Worm (Caenorhabditis elegans): Measurements from ENCODE around the gene ham-2.

The ham-2 gene

DNA sequence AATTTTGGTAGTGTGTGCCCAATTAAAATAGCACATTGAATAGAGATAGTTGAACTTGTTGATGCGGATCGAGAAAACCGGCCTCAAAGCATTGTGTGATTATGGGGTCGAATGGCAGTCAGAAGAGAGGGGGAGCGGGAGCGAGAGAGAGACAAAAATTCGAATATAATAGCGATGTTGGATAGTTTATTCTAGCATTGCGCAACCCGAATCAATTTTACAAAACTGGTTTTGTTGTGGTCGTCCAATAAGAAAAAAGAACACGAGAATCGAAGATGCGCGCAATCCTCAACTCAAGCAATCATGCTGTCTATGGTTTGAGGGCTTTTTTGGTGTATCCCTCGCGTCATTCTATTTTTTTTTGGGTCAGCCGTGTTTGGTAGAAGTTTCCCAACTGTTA is 994 bp upstream of the ham-2 start:
- no peak for TF ChIP-seq aly-2 (tag; optimal IDR thresholded peaks at IDR 0.05)
- TF ChIP-seq F13H6.1 (tag; optimal IDR thresholded peaks at IDR 0.05), result peak; percentile 17
- no peak for TF ChIP-seq unc-62 (GFP tag; optimal IDR thresholded peaks at IDR 0.05)
- peak; percentile 16 for TF ChIP-seq nhr-129 (tag; optimal IDR thresholded peaks at IDR 0.05)
- TF ChIP-seq snpc-4 (tag; optimal IDR thresholded peaks at IDR 0.05), result no peak
- TF ChIP-seq lin-39 (tag; optimal IDR thresholded peaks at IDR 0.05), result no peak
- no peak for TF ChIP-seq sma-3 (GFP tag; optimal IDR thresholded peaks at IDR 0.05)
- peak; percentile 6 for TF ChIP-seq sma-9 (GFP tag; optimal IDR thresholded peaks at IDR 0.05)
- TF ChIP-seq sma-9 (tag; optimal IDR thresholded peaks at IDR 0.05), result no peak
- no peak for TF ChIP-seq alr-1 (tag; optimal IDR thresholded peaks at IDR 0.05)
- TF ChIP-seq peb-1 (tag; optimal IDR thresholded peaks at IDR 0.05), result no peak

DNA sequence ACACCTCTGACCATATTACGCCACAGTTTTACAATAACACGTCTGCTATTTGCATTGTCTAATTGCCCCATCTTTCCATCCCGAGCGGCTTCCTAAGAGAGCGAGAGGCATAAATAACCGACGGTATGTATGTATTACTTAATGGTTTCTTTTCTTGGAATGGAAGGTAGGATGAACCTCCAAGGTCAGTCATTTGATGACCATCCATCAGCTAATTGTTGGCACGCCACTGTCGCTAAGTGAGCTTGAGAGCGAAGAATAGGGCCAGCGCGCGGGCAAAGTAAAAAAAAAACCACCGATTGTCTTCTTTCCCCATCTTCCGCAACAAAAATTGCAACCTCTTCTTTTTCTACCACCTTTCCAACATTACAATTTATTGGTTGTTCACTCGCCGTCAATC is 1.5 kb downstream of the ham-2 start:
- TF ChIP-seq sem-4 (tag; optimal IDR thresholded peaks at IDR 0.05), result peak; percentile 20
- TF ChIP-seq sma-9 (GFP tag; optimal IDR thresholded peaks at IDR 0.05), result no peak
- TF ChIP-seq sma-9 (tag; optimal IDR thresholded peaks at IDR 0.05), result no peak
- no peak for TF ChIP-seq nhr-6 (tag; optimal IDR thresholded peaks at IDR 0.05)
- no peak for TF ChIP-seq peb-1 (tag; optimal IDR thresholded peaks at IDR 0.05)
- peak; percentile 34 for TF ChIP-seq nhr-25 (tag; optimal IDR thresholded peaks at IDR 0.05)
- no peak for TF ChIP-seq lin-13 (GFP tag; optimal IDR thresholded peaks at IDR 0.05)
- no peak for TF ChIP-seq ZK546.5 (tag; optimal IDR thresholded peaks at IDR 0.05)
- TF ChIP-seq nhr-23 (tag; optimal IDR thresholded peaks at IDR 0.05), result no peak
- no peak for TF ChIP-seq nhr-11 (tag; optimal IDR thresholded peaks at IDR 0.05)

DNA sequence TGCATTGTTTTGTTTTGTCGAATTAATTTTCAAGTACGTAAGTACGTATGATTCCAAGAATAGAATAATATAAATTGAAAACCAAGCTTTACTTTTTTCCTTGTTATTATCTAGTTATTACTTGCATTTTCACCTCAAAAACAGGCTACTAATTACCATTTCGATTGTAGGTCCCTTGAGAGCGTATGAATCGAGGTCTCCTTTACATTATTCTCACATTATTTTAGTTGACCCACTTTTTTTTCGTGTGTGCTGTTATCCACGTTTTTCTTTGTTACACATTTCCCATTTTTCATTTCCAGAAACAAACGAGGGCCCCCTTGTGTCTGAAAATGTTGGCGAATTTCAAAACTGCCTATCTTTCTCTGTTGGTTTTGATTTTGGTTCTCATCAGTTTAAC is 7.4 kb downstream of the ham-2 start, which contains the start of gene C05E11.6:
C05E11.6 (plus strand) TSS at position 301 of the 400 bp plus-strand sequence.
- TF ChIP-seq lin-39 (tag; optimal IDR thresholded peaks at IDR 0.05), result no peak
- TF ChIP-seq sem-4 (tag; optimal IDR thresholded peaks at IDR 0.05), result no peak
- no peak for TF ChIP-seq skn-1 (tag; optimal IDR thresholded peaks at IDR 0.05)
- no peak for TF ChIP-seq elt-1 (tag; optimal IDR thresholded peaks at IDR 0.05)
- no peak for TF ChIP-seq peb-1 (tag; optimal IDR thresholded peaks at IDR 0.05)
- TF ChIP-seq sma-3 (GFP tag; optimal IDR thresholded peaks at IDR 0.05), result no peak
- TF ChIP-seq unc-62 (GFP tag; optimal IDR thresholded peaks at IDR 0.05), result no peak
- TF ChIP-seq alr-1 (tag; optimal IDR thresholded peaks at IDR 0.05), result no peak
- no peak for TF ChIP-seq crh-2 (tag; optimal IDR thresholded peaks at IDR 0.05)
- TF ChIP-seq unc-55 (GFP tag; optimal IDR thresholded peaks at IDR 0.05), result no peak
- no peak for TF ChIP-seq lin-11 (tag; optimal IDR thresholded peaks at IDR 0.05)
- no peak for TF ChIP-seq ceh-82 (tag; optimal IDR thresholded peaks at IDR 0.05)
- no peak for TF ChIP-seq mbf-1 (tag; optimal IDR thresholded peaks at IDR 0.05)

DNA sequence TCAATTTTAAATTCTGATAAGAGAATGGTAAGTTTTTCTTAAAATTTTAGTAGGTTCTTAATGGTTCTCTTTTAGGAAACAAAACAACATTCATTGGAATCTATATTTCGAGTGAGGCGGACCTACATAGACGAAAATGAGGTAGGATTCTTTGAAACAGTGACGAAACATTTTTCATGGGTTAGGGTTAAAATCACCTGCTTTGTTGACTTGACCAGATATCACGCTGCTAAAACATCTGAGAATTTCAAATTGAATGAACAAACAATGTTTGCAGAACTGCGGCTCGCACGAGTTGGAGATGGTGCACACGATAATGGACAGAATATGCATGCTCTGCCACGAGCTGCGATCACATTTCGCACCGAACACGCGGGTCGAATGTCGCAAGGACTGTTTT is 7.8 kb downstream of the ham-2 start:
- TF ChIP-seq R02D3.7 (tag; optimal IDR thresholded peaks at IDR 0.05) (no peak), nhr-11 (tag; optimal IDR thresholded peaks at IDR 0.05) (no peak), sma-9 (GFP tag; optimal IDR thresholded peaks at IDR 0.05) (no peak), sma-9 (tag; optimal IDR thresholded peaks at IDR 0.05) (no peak), aly-2 (tag; optimal IDR thresholded peaks at IDR 0.05) (no peak)

DNA sequence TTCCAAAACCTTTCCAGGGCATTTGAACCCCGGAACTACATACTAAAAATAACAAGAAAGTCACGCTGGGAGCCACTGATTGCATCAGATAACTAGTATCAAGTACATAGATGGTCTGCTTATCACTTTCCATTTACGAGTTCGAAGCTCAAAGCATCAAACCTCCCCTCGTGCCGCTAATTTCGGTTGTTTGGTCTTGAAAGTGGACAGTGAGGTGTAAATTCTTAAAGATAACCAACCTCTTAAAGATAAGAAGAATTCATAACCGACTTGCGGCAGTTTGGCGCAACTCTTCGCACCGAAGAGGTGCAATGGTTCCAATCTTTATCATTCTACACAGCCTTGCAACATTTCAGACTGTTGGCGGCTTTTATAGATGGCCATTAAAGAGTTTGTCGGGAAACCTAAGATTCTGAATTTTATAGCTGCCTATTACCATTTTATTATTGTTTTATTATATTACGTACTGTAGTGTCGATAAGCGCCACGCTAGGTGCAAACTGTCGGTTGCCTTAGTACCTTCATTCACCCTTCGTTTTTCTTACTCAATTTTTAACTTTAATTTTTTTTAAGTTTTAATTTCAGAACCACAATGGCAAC is 10.3 kb downstream of the ham-2 start, which contains the start of gene amt-4:
amt-4 (plus strand) TSS at position 586 of the 600 bp plus-strand sequence.
- TF ChIP-seq nhr-25 (tag; optimal IDR thresholded peaks at IDR 0.05) (no peak), sma-9 (GFP tag; optimal IDR thresholded peaks at IDR 0.05) (peak; percentile 82), sma-9 (tag; optimal IDR thresholded peaks at IDR 0.05) (no peak), gmeb-1 (tag; optimal IDR thresholded peaks at IDR 0.05) (peak; percentile 42), unc-55 (GFP tag; optimal IDR thresholded peaks at IDR 0.05) (no peak), F13H6.1 (tag; optimal IDR thresholded peaks at IDR 0.05) (peak; percentile 50), fos-1 (tag; optimal IDR thresholded peaks at IDR 0.05) (peak; percentile 80), ztf-4 (tag; optimal IDR thresholded peaks at IDR 0.05) (no peak), mdl-1 (tag; optimal IDR thresholded peaks at IDR 0.05) (peak in 1 of 2 experiments; percentile 56), nhr-12 (tag; optimal IDR thresholded peaks at IDR 0.05) (no peak), nhr-129 (tag; optimal IDR thresholded peaks at IDR 0.05) (peak; percentile 79), crh-2 (tag; optimal IDR thresholded peaks at IDR 0.05) (peak; percentile 45)

DNA sequence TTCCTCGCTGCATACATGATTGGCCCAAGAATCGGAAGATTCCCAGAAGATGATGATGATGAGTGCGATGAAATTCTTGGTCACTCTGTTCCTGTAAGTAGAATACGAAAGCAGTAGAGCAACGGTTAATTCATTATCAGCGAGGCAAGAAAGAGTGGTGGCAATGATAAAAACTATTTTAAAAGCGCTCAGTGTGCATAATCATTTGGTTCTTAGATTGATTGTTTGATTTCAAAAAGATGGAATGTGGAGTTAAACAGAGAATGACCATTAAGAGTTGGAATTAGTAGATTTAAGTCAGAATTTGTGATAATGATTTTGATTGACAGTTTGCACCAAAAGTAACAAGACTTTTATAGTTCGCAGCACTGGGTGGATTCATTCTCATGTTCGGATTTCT is 12.6 kb downstream of the ham-2 start:
- TF ChIP-seq sem-4 (tag; optimal IDR thresholded peaks at IDR 0.05) (no peak), sma-9 (GFP tag; optimal IDR thresholded peaks at IDR 0.05) (peak; percentile 23), sma-9 (tag; optimal IDR thresholded peaks at IDR 0.05) (no peak), fos-1 (tag; optimal IDR thresholded peaks at IDR 0.05) (peak; percentile 29), ztf-11 (tag; optimal IDR thresholded peaks at IDR 0.05) (no peak)

All from whole organism, L2 larva.